Worm (Caenorhabditis elegans): ENCODE results near the gene Y41D4A.1.

- TF ChIP-seq W03F9.2 (tag; optimal IDR thresholded peaks at IDR 0.05) (no peak), dao-5 (tag; optimal IDR thresholded peaks at IDR 0.05) (no peak)
These were observed 6.0 kb upstream of the Y41D4A.1 start for ce11 chrIV:1765954-1766353.
